Worm (Caenorhabditis elegans) whole organism, L3 larva: ENCODE data around the gene C06A1.7.

ENCODE experiments used
- aly-2 ChIP-seq: fragments of 150-350 bp; optimal IDR thresholded peaks from 2 replicates; lab custom pipeline; 2014; ENCODE audit warnings: missing biosample characterization, missing genetic modification characterization
- ceh-16 ChIP-seq: sonication (generic microtip); optimal IDR thresholded peaks from 2 replicates; lab custom pipeline; 2017; ENCODE audit warnings: missing biosample characterization, missing genetic modification characterization
- elt-3 ChIP-seq, 3 experiments: fragments of 150-350 bp in 1 of 3; sonication (generic microtip) in 2 of 3; optimal IDR thresholded peaks; 2 replicates in 2 of 3; 4 replicates in 1 of 3; lab custom pipeline; 2014 to 2017; ENCODE audit warnings: missing biosample characterization in 3 of 3, missing genetic modification characterization in 3 of 3
- eor-1 ChIP-seq, 2 experiments: fragments of 150-350 bp; optimal IDR thresholded peaks; 2 replicates each; lab custom pipeline; 2014 to 2018; ENCODE audit warnings: missing biosample characterization in 2 of 2, missing genetic modification characterization in 2 of 2
- jun-1 ChIP-seq: fragments of 150-350 bp; optimal IDR thresholded peaks from 2 replicates; lab custom pipeline; 2014; ENCODE audit warnings: missing biosample characterization, missing genetic modification reagents, missing genetic modification characterization
- nhr-12 ChIP-seq: fragments of 150-350 bp; optimal IDR thresholded peaks from 2 replicates; lab custom pipeline; 2014; ENCODE audit warnings: missing biosample characterization, missing genetic modification characterization
- nhr-25 ChIP-seq: sonication (generic microtip); optimal IDR thresholded peaks from 2 replicates; lab custom pipeline; 2017; ENCODE audit warnings: missing biosample characterization, missing genetic modification characterization
- nhr-77 ChIP-seq: fragments of 150-350 bp; optimal IDR thresholded peaks from 2 replicates; lab custom pipeline; 2014; ENCODE audit warnings: missing biosample characterization, missing genetic modification characterization
- pha-4 ChIP-seq: fragments of 150-350 bp; optimal IDR thresholded peaks from 2 replicates; lab custom pipeline; 2014; ENCODE audit warnings: missing biosample characterization, missing genetic modification reagents, missing genetic modification characterization
- snpc-4 ChIP-seq: fragments of 150-350 bp; optimal IDR thresholded peaks from 2 replicates; lab custom pipeline; 2014; ENCODE audit warnings: missing biosample characterization, missing genetic modification characterization
- unc-62 ChIP-seq: fragments of 150-350 bp; sonication (generic microtip); optimal IDR thresholded peaks from 4 replicates; lab custom pipeline; 2014; ENCODE audit warnings: missing biosample characterization, missing genetic modification reagents, missing genetic modification characterization
- zag-1 ChIP-seq: fragments of 150-350 bp; optimal IDR thresholded peaks from 2 replicates; lab custom pipeline; 2014; ENCODE audit warnings: missing biosample characterization, missing genetic modification characterization
- ztf-11 ChIP-seq: fragments of 150-350 bp; optimal IDR thresholded peaks from 2 replicates; lab custom pipeline; 2014; ENCODE audit warnings: missing biosample characterization, missing genetic modification characterization
- ztf-4 ChIP-seq: fragments of 150-350 bp; optimal IDR thresholded peaks from 2 replicates; lab custom pipeline; 2014; ENCODE audit warnings: missing biosample characterization, missing genetic modification characterization

ce11 chrII:10556550-10557205 lies 8.0 kb upstream of the C06A1.7 start:
- no peak for TF ChIP-seq ceh-16
- no peak for TF ChIP-seq snpc-4 (tag; lab: Kevin White, UChicago)
- no peak for TF ChIP-seq nhr-77 (tag; lab: Kevin White, UChicago)
- no peak for TF ChIP-seq unc-62 (GFP tag; lab: Kevin White, UChicago)
- TF ChIP-seq jun-1 = no peak
- TF ChIP-seq aly-2 (tag; lab: Kevin White, UChicago) = no peak
- no peak for TF ChIP-seq nhr-12 (tag; lab: Kevin White, UChicago)
- no peak for TF ChIP-seq ztf-11 (tag; lab: Kevin White, UChicago)
- no peak for TF ChIP-seq elt-3 (tag; optimal IDR thresholded peaks at IDR 0.05; lab: Kevin White, UChicago)
- TF ChIP-seq ztf-4 (tag; lab: Kevin White, UChicago) = no peak
- no peak for TF ChIP-seq eor-1 (tag; optimal IDR thresholded peaks at IDR 0.05; lab: Kevin White, UChicago)
- no peak for TF ChIP-seq zag-1 (tag; lab: Kevin White, UChicago)
- TF ChIP-seq pha-4 (tag; lab: Kevin White, UChicago) = peak; percentile 69
- no peak for TF ChIP-seq nhr-25 (tag; lab: Kevin White, UChicago)
